Worm (Caenorhabditis elegans): ENCODE measurements around the gene F14F3.4.

DNA sequence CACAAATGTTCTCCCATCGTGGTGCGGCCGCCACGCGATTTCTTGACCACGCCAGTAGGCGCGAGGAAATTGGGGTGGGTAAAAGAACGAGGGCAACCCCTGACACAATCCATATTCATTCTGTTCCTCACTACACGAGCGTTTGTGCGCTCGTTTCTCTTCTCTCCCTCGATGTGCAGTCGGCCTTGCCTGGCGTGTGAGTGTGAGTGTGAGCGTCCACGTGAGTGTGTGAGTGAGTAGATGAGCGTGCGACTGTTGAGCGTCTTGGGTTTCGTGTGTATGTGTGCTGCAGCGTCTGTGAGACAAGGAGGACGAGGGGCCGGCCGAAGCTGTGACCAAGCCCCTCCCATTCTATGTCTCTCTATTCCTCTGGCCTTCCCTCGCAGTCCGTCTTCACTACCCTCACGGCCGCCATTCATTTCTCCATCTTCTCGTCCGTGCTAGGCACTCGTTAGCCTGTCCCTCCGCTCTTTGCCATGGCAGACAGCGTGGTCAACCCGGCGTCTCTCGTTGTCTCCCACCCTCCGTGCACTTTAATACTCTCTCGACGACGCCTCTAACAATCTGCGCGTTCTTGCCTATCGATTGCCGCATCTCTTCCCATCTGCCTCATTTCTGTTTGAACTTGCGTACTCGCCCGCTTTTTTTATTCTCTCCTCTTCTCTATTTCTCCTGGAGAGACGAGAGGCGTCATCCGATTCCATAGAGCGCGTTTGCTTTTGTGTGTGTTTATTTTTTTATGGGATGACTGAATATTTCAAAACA lies 47.4 kb upstream of the F14F3.4 start:
- peak; percentile 94 for TF ChIP-seq nhr-25 (tag; optimal IDR thresholded peaks at IDR 0.05)
- peak; percentile 39 for TF ChIP-seq fos-1 (tag; optimal IDR thresholded peaks at IDR 0.05)
- peak in 1 of 3 experiments; percentile 59 for TF ChIP-seq elt-3 (tag; optimal IDR thresholded peaks at IDR 0.05)
- peak; percentile 77 for TF ChIP-seq aly-2 (tag; optimal IDR thresholded peaks at IDR 0.05)
- peak; percentile 61 for TF ChIP-seq unc-62 (GFP tag; optimal IDR thresholded peaks at IDR 0.05)
- peak; percentile 79 for TF ChIP-seq ama-1 (optimal IDR thresholded peaks at IDR 0.05)
- peak; percentile 86 for TF ChIP-seq ceh-82 (tag; optimal IDR thresholded peaks at IDR 0.05)
- TF ChIP-seq nhr-237 (tag; optimal IDR thresholded peaks at IDR 0.05): no peak
- TF ChIP-seq nhr-67 (tag; optimal IDR thresholded peaks at IDR 0.05): peak; percentile 47

All from whole organism, L3 larva.